Fruit fly (Drosophila melanogaster): Measurements from ENCODE around the gene CG17746.

CG17746 gene

dm6 chr3L:3249997-3250774 lies 10.8 kb upstream of the CG17746 start (continued):
- TF ChIP-seq CG7928 (GFP tag; optimal IDR thresholded peaks at IDR 0.05), result peak; percentile 74
- TF ChIP-seq CG11696 (GFP tag; IDR thresholded peaks at IDR 0.05), result no peak
- TF ChIP-seq dan (GFP tag; IDR thresholded peaks at IDR 0.05), result peak; percentile 27; the same call in 1 of the 2 replicates
- no peak for TF ChIP-seq cad (GFP tag; optimal IDR thresholded peaks at IDR 0.05)
- peak; percentile 95 for TF ChIP-seq Abd-B (GFP tag; optimal IDR thresholded peaks at IDR 0.05)
- TF ChIP-seq Nf-YB (GFP tag; optimal IDR thresholded peaks at IDR 0.05), result peak; percentile 86
- TF ChIP-seq CTCF (GFP tag; optimal IDR thresholded peaks at IDR 0.05), result peak; percentile 59
- TF ChIP-seq jing (GFP tag; optimal IDR thresholded peaks at IDR 0.05), result peak; percentile 88
- TF ChIP-seq Hsf (GFP tag; optimal IDR thresholded peaks at IDR 0.05), result peak; percentile 97
- TF ChIP-seq CG11723 (GFP tag; optimal IDR thresholded peaks at IDR 0.05), result peak; percentile 96
- peak; percentile 85 for TF ChIP-seq CG4617 (GFP tag; optimal IDR thresholded peaks at IDR 0.05; ENCODE audit: borderline replicate concordance)
- TF ChIP-seq Side (GFP tag; optimal IDR thresholded peaks at IDR 0.05), result peak; percentile 93
- TF ChIP-seq CG30020 (tag; optimal IDR thresholded peaks at IDR 0.05), result peak; percentile 83
- peak; percentile 71 for TF ChIP-seq B-H1 (GFP tag; IDR thresholded peaks at IDR 0.05)
- peak; percentile 92 for TF ChIP-seq ab (GFP tag; optimal IDR thresholded peaks at IDR 0.05)
- TF ChIP-seq Dbx (GFP tag; IDR thresholded peaks at IDR 0.05), result peak; percentile 70; the same call in 2 of the 3 replicates
- peak; percentile 60; the same call in 2 of the 3 replicates for TF ChIP-seq CG14050 (GFP tag; IDR thresholded peaks at IDR 0.05)
- peak; percentile 69 for TF ChIP-seq dimm (GFP tag; IDR thresholded peaks at IDR 0.05)
- TF ChIP-seq CG17385 (GFP tag; optimal IDR thresholded peaks at IDR 0.05), result peak; percentile 92
- peak; percentile 97 for TF ChIP-seq gem (tag; optimal IDR thresholded peaks at IDR 0.05)
- TF ChIP-seq CG31441 (GFP tag; IDR thresholded peaks at IDR 0.05), result peak; percentile 96
- TF ChIP-seq CG6854 (GFP tag; optimal IDR thresholded peaks at IDR 0.05), result peak; percentile 90
- TF ChIP-seq Hr51 (GFP tag; optimal IDR thresholded peaks at IDR 0.05), result peak; percentile 92 to 95
- peak; percentile 90 for TF ChIP-seq CG11398 (GFP tag; optimal IDR thresholded peaks at IDR 0.05)
- TF ChIP-seq aop (GFP tag; IDR thresholded peaks at IDR 0.05), result 0 out of 2 replicates have a peak, but pooled peaks have one; percentile 14
- TF ChIP-seq vfl (GFP tag; optimal IDR thresholded peaks at IDR 0.05), result peak; percentile 85
- peak; percentile 90 for TF ChIP-seq gcm (GFP tag; optimal IDR thresholded peaks at IDR 0.05)
- peak; percentile 80 for TF ChIP-seq sqz (GFP tag; optimal IDR thresholded peaks at IDR 0.05)
- no peak for TF ChIP-seq mld (GFP tag; IDR thresholded peaks at IDR 0.05; ENCODE audit: partially characterized antibody)
- TF ChIP-seq CG15601 (tag; optimal IDR thresholded peaks at IDR 0.05), result peak; percentile 94
- TF ChIP-seq Atf6 (GFP tag; IDR thresholded peaks at IDR 0.05), result peak; percentile 86; the same call in 1 of the 2 replicates
- peak; percentile 89 for TF ChIP-seq Dek (tag; optimal IDR thresholded peaks at IDR 0.05)
- peak; percentile 92 for TF ChIP-seq CG5245 (GFP tag; optimal IDR thresholded peaks at IDR 0.05)
- TF ChIP-seq Asciz (GFP tag; optimal IDR thresholded peaks at IDR 0.05), result peak; percentile 91
- peak; percentile 84 for TF ChIP-seq sima (GFP tag; optimal IDR thresholded peaks at IDR 0.05)
- TF ChIP-seq Opbp (GFP tag; IDR thresholded peaks at IDR 0.05; ENCODE audit: partially characterized antibody), result no peak
- TF ChIP-seq Antp (GFP tag; optimal IDR thresholded peaks at IDR 0.05), result peak; percentile 89
- no peak for TF ChIP-seq fru (optimal IDR thresholded peaks at IDR 0.05)
- TF ChIP-seq CG32772 (GFP tag; IDR thresholded peaks at IDR 0.05), result peak; percentile 72
- peak; percentile 72 for TF ChIP-seq ap (GFP tag; IDR thresholded peaks at IDR 0.05)
- TF ChIP-seq dati (GFP tag; IDR thresholded peaks at IDR 0.05), result peak; percentile 38; the same call in 1 of the 2 replicates
- TF ChIP-seq prd (optimal IDR thresholded peaks at IDR 0.05), result no peak
- TF ChIP-seq prd (GFP tag; IDR thresholded peaks at IDR 0.05), result peak; percentile 93
- peak; percentile 97 for TF ChIP-seq CG1602 (GFP tag; optimal IDR thresholded peaks at IDR 0.05)
- peak; percentile 80 for TF ChIP-seq CG10565 (GFP tag; optimal IDR thresholded peaks at IDR 0.05)
- TF ChIP-seq vnd (GFP tag; IDR thresholded peaks at IDR 0.05; ENCODE audit: partially characterized antibody), result no peak
- peak; percentile 38 for TF ChIP-seq MTF-1 (GFP tag; optimal IDR thresholded peaks at IDR 0.05; ENCODE audit: borderline replicate concordance)
- peak; percentile 97 for TF ChIP-seq CG18619 (GFP tag; optimal IDR thresholded peaks at IDR 0.05)
- TF ChIP-seq Myb (GFP tag; optimal IDR thresholded peaks at IDR 0.05), result peak; percentile 85
- TF ChIP-seq CG6689 (GFP tag; IDR thresholded peaks at IDR 0.05), result peak; percentile 89

Data from whole organism, embryonic.